Worm (Caenorhabditis elegans) whole organism, L2 larva: Measurements from ENCODE around the gene dnj-10.

ENCODE experiments used
- R02D3.7 ChIP-seq: fragments of 150-350 bp; optimal IDR thresholded peaks from 2 replicates; lab custom pipeline; 2014; ENCODE audit warnings: missing biosample characterization, missing genetic modification characterization
- ZK546.5 ChIP-seq: sonication (generic microtip); optimal IDR thresholded peaks from 2 replicates; lab custom pipeline; 2017; ENCODE audit warnings: missing biosample characterization, missing genetic modification characterization
- aly-2 ChIP-seq: fragments of 150-350 bp; optimal IDR thresholded peaks from 2 replicates; lab custom pipeline; 2014; ENCODE audit warnings: missing biosample characterization, missing genetic modification characterization
- ceh-82 ChIP-seq: fragments of 150-350 bp; optimal IDR thresholded peaks from 2 replicates; lab custom pipeline; 2014; ENCODE audit warnings: missing biosample characterization, missing genetic modification characterization

DNA sequence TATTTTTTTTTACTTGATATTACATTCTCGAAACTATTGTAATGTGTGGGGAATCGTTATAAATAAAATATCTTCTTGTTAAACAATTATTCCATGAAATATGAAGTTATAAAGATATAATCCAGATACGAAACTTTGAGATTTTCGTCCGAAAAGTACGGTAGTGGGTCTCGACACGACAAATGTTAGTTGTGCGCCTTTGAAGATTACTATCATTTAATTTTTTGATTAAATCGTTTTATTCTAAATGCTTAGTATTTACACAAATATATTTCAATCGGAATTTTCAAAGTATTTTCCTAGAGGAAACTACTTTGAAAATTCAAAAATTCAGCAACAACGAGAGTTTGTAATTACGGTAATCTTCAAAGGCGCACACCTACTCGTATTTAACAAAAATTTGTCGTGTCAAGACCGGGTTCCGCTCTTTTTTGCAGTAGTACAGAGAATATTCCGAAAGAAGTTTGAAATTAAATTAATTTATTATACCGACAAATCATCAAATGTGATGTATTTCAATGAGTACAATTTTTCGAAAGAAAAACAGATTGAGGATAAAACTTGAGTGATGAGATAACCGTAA lies 21.2 kb downstream of the dnj-10 start:
- TF ChIP-seq ZK546.5 (tag; lab: Kevin White, UChicago): no peak
- no peak for TF ChIP-seq aly-2 (tag; lab: Kevin White, UChicago)
- no peak for TF ChIP-seq ceh-82 (tag; lab: Kevin White, UChicago)
- TF ChIP-seq R02D3.7 (tag; lab: Kevin White, UChicago): no peak
